Worm (Caenorhabditis elegans) whole organism, L4/young adult: Measurements from ENCODE around the gene F43E2.1.

Experiments used
- W03F9.2 ChIP-seq: fragments of 150-350 bp; optimal IDR thresholded peaks from 2 replicates; lab custom pipeline; 2014; ENCODE audit warnings: missing biosample characterization, missing genetic modification characterization
- dao-5 ChIP-seq: sonication (generic microtip); optimal IDR thresholded peaks from 2 replicates; lab custom pipeline; 2016; ENCODE audit warnings: missing genotype, missing genetic modification characterization, moderate library complexity, missing compliant biosample characterization
- him-1 ChIP-seq: sonication (generic microtip); optimal IDR thresholded peaks from 2 replicates; lab custom pipeline; 2016; ENCODE audit warnings: missing genotype, missing genetic modification reagents, missing genetic modification characterization, missing compliant biosample characterization

F43E2.1 gene

ce11 chrII:7374980-7375379, at the start of gene F43E2.1:
F43E2.1 (plus strand) TSS chrII:7375280.
- TF ChIP-seq him-1 (tag; lab: Kevin White, UChicago) (no peak), dao-5 (tag; lab: Kevin White, UChicago) (no peak), W03F9.2 (tag; lab: Kevin White, UChicago) (no peak)

DNA sequence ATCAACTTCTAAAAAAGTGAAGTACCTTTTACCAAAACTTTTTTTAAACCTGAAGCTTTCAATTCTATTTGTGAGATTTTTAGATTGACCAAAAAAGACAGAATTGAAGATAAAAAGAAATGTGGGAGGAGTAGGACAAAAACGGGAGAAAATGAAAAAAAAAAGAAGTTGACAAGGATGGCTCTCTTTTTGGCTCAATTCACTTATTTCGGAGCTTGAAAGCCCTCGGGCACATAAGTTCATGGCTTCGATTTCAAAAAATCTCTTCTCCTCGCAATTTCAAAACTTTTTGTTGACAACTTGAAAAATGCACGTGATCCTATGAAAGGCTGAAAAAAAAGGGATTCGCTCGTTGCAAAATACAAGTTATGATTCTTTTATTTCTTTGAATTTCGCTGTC, 48.9 kb upstream of the F43E2.1 start:
- TF ChIP-seq him-1 (tag; lab: Kevin White, UChicago), result no peak
- TF ChIP-seq dao-5 (tag; lab: Kevin White, UChicago), result no peak
- no peak for TF ChIP-seq W03F9.2 (tag; lab: Kevin White, UChicago)

ce11 chrII:7326997-7327396, 48.1 kb upstream of the F43E2.1 start:
- TF ChIP-seq W03F9.2 (tag; lab: Kevin White, UChicago) (no peak), him-1 (tag; lab: Kevin White, UChicago) (peak; percentile 72)

DNA sequence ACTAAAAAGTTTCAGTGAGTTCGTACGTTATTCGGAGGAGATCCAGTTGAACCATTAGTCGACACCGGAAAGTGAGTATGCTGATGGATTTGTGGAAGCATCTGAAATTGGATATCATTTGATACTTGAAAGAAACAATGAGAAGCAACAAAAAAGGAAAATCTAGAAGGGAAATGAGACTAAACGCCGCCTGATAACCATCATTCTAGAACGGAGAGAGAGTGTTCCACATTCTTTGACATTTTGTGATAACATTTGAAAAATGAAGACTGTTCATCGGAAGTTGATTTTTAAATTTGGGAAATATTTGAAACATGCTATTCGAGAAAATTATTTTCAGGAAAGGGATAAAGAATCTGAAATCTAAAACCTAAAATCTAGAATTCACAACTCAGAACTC, 43.9 kb upstream of the F43E2.1 start, which contains the start of gene npax-1:
Gene npax-1, minus strand, starts transcription at position 101 of the 400 bp plus-strand sequence.
- TF ChIP-seq dao-5 (tag; lab: Kevin White, UChicago) (no peak), him-1 (tag; lab: Kevin White, UChicago) (no peak), W03F9.2 (tag; lab: Kevin White, UChicago) (no peak)

- TF ChIP-seq him-1 (tag; lab: Kevin White, UChicago) (no peak), W03F9.2 (tag; lab: Kevin White, UChicago) (peak; percentile 54)
These were observed 37.6 kb upstream of the F43E2.1 start for ce11 chrII:7337469-7337893.

DNA sequence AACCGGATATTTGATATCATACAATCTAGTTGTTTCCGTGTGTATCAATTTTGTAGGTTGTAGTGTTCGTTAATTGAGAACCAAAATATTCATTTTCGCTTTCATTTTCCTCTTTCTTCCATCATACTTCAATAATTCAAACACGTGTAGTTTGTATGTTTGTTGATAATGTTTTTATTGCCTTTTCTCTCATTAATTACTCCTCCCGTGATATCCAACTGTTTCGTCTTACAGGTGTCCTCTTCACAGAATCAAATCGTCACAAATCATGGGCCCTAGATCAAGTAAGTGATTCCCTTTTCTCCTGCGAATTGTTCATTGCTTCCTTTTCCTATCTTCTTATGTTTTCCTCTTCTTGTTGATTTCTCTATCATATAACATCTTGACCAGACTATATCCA, 36.1 kb upstream of the F43E2.1 start, which contains the start of gene nhr-21:
Gene nhr-21, plus strand, starts transcription at position 235 of the 400 bp plus-strand sequence.
- TF ChIP-seq him-1 (tag; lab: Kevin White, UChicago) (no peak), W03F9.2 (tag; lab: Kevin White, UChicago) (no peak), dao-5 (tag; lab: Kevin White, UChicago) (no peak)

DNA sequence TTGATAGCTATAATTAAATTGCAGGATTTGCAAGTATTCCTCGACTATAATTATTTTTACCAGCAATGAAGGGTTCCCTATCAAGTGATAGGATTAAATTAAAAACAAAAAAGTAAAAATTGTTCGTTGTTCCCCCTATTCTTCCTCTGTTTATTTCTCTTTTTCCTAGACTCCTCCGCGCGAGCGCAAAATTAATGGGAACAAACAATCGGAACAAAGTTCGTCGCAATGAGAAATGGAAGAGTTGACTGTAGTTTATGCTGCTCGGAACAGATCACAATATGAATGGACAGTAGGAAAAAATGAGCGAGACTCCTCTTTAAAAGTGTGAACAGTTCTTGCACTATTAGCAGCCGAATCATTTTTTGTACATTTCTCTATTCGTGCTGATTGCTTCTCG, 34.4 kb upstream of the F43E2.1 start:
- TF ChIP-seq him-1 (tag; lab: Kevin White, UChicago), result no peak
- no peak for TF ChIP-seq dao-5 (tag; lab: Kevin White, UChicago)
- no peak for TF ChIP-seq W03F9.2 (tag; lab: Kevin White, UChicago)

DNA sequence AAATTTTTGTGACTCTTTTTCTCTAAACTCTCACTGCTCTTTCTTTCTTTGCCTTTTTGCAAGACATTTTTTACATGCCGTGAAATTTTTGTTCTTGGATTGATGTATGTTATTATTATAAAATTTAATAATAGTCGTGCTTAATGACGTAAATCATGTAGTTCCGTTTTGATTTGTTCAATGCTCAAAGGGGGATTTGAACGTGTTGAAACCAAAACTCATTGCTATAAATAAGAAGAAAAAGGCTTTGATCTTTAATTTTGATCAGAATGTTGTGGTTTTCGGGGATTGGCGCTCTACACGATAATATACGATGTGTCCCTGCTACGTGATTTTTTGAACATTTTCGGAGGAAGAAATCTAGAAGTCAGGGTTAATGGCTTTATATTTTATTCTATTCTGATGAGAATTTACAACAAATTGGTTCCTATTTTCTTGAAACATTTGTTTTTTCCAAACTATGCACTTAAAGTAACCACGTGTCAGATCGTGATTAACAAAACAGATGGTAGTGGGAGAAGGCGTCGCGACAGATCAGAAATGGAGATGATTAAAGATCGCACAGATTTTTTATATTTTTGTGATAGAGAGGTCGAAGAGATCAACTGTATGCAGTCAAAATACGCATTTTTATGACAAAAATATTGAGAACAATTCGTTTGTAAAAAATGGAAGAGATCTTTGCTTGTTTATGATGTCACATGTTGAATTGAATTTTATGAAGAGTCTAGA, 33.3 kb upstream of the F43E2.1 start:
- TF ChIP-seq him-1 (tag; lab: Kevin White, UChicago) (no peak), W03F9.2 (tag; lab: Kevin White, UChicago) (no peak), dao-5 (tag; lab: Kevin White, UChicago) (no peak)

ce11 chrII:7342884-7343283, 32.2 kb upstream of the F43E2.1 start:
- TF ChIP-seq W03F9.2 (tag; lab: Kevin White, UChicago), result no peak
- TF ChIP-seq him-1 (tag; lab: Kevin White, UChicago), result no peak
- TF ChIP-seq dao-5 (tag; lab: Kevin White, UChicago), result no peak

DNA sequence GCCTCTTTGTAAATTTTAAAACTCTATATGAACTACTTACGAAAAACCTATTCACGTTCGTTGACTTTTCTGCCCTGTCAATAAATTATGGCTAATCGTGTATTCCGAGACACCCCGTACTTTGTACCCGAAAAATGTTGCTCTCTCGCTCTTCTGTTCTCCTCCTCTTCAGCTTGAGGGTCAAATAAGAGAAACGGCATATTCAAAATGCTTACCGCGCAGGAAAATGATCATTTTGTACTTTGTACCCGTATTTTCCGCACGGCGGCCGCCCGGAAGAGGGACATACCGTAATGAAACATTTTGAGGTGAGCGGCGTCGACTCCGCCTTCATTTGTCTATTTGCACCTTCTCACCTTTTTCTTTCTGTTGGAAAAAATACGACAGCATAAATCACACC, 31.4 kb upstream of the F43E2.1 start:
- TF ChIP-seq dao-5 (tag; lab: Kevin White, UChicago) (no peak), him-1 (tag; lab: Kevin White, UChicago) (no peak), W03F9.2 (tag; lab: Kevin White, UChicago) (no peak)

ce11 chrII:7345858-7346257, 29.2 kb upstream of the F43E2.1 start:
- TF ChIP-seq dao-5 (tag; lab: Kevin White, UChicago) (no peak), W03F9.2 (tag; lab: Kevin White, UChicago) (no peak), him-1 (tag; lab: Kevin White, UChicago) (no peak)

DNA sequence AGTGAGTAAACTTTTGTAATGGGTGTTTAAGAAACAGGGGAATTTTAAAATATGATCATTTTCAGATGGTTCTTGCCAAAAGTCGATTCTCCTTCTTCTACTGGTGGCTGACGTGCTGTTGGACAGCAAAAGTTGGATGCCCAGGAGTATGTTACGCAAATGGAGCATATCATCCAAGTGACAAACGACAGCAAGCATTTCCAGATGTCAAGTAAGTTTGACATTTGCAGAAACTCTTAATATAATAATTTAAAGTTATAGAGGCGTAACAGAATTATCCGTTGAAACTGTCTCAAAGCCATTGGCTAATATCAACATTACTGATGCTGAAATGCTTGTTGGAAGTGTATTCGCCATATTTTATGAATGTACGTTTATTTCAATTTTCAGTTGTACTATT, 27.0 kb upstream of the F43E2.1 start:
- no peak for TF ChIP-seq dao-5 (tag; lab: Kevin White, UChicago)
- TF ChIP-seq him-1 (tag; lab: Kevin White, UChicago), result no peak
- TF ChIP-seq W03F9.2 (tag; lab: Kevin White, UChicago), result no peak

DNA sequence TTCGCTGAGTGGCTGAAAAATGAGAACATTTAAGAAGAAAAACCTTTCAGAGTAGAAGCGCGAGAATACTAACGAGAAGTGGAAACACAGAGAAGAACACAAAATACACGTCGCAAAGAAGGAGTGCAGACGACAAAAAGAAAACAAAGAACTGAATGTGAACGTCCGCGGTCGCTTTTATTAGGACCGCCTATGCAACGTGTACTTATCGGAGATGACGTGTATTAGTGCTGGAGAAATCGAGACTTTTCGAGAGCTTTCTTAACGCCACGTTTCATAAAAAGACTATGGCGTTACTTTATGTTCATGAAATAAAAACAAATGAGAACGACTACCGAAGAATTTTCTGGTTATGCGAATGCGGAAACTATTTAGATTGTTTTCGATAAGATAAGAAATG, 22.6 kb upstream of the F43E2.1 start, which contains the start of gene hsp-4:
Gene hsp-4, minus strand, starts transcription at position 139 of the 400 bp plus-strand sequence.
- TF ChIP-seq W03F9.2 (tag; lab: Kevin White, UChicago) (no peak), him-1 (tag; lab: Kevin White, UChicago) (no peak), dao-5 (tag; lab: Kevin White, UChicago) (no peak)

ce11 chrII:7353027-7353426, 22.1 kb upstream of the F43E2.1 start:
- TF ChIP-seq W03F9.2 (tag; lab: Kevin White, UChicago), result no peak
- no peak for TF ChIP-seq dao-5 (tag; lab: Kevin White, UChicago)
- no peak for TF ChIP-seq him-1 (tag; lab: Kevin White, UChicago)
